Worm (Caenorhabditis elegans): Measurements from ENCODE around the gene srap-1.

ce11 chrII:11238869-11239647 is 36.0 kb downstream of the srap-1 start, which contains the start of the genes rpn-9 and T06D8.9:
- TF ChIP-seq unc-3 (GFP tag; conservative IDR thresholded peaks at IDR 0.05): no peak
- TF ChIP-seq unc-3 (tag; optimal IDR thresholded peaks at IDR 0.05): no peak
- peak; percentile 26 for TF ChIP-seq ceh-34 (tag; optimal IDR thresholded peaks at IDR 0.05)
- no peak for TF ChIP-seq pqm-1 (tag; optimal IDR thresholded peaks at IDR 0.05)
- no peak for TF ChIP-seq fkh-10 (GFP tag; optimal IDR thresholded peaks at IDR 0.05)
- peak; percentile 73 for TF ChIP-seq nfya-1 (tag; optimal IDR thresholded peaks at IDR 0.05)
- TF ChIP-seq ceh-14 (tag; optimal IDR thresholded peaks at IDR 0.05): peak; percentile 29
- TF ChIP-seq fkh-6 (tag; optimal IDR thresholded peaks at IDR 0.05): no peak

Measured in whole organism, late embryonic.